Fruit fly (Drosophila melanogaster) whole organism, wandering third instar larva: ENCODE measurements around the gene CycB3.

Experiments used
- CG9705 ChIP-seq: fragments of 200-800 bp; sonication (Bioruptor generic); optimal IDR thresholded peaks from 2 replicates; lab custom pipeline; 2018; ENCODE audit warnings: missing biosample characterization, mild to moderate bottlenecking, missing genetic modification characterization
- Dif ChIP-seq: fragments of 200-275, 200-300 bp; sonication (Bioruptor generic); optimal IDR thresholded peaks from 2 replicates; lab custom pipeline; 2018; ENCODE audit warnings: missing biosample characterization, missing genetic modification characterization; ENCODE audit not compliant: partially characterized antibody
- GATAd ChIP-seq: sonication (Bioruptor generic); optimal IDR thresholded peaks from 2 replicates; lab custom pipeline; 2016; ENCODE audit warnings: missing biosample characterization, missing genetic modification characterization
- HLH106 ChIP-seq: fragments of 200-800 bp; optimal IDR thresholded peaks from 3 replicates; lab custom pipeline; 2019; ENCODE audit warnings: missing biosample characterization, mild to moderate bottlenecking, missing genetic modification characterization, moderate library complexity
- Hr78 ChIP-seq: fragments of >200 bp; optimal IDR thresholded peaks from 2 replicates; lab custom pipeline; 2017; ENCODE audit warnings: missing biosample characterization, missing genetic modification characterization
- Jra ChIP-seq: sonication (Bioruptor generic); optimal IDR thresholded peaks from 2 replicates; lab custom pipeline; 2016; ENCODE audit warnings: missing biosample characterization, missing genetic modification characterization
- Myc ChIP-seq: fragments of >200 bp; optimal IDR thresholded peaks from 2 replicates; lab custom pipeline; 2017
- N ChIP-seq: fragments of >200 bp; optimal IDR thresholded peaks from 2 replicates; lab custom pipeline; 2018; ENCODE audit warnings: missing biosample characterization, missing external identifiers, missing genetic modification characterization
- OdsH ChIP-seq: fragments of 200-800 bp; sonication (Bioruptor generic); optimal IDR thresholded peaks from 2 replicates; lab custom pipeline; 2016; ENCODE audit warnings: missing biosample characterization, mild to moderate bottlenecking, missing genetic modification characterization
- Rel ChIP-seq, 2 experiments: fragments of 200-800 bp; sonication (Bioruptor generic) in 1 of 2; optimal IDR thresholded peaks; 2 replicates in 1 of 2; 3 replicates in 1 of 2; lab custom pipeline; 2016 to 2019; ENCODE audit warnings: mild to moderate bottlenecking in 2 of 2, missing biosample characterization in 2 of 2, missing genetic modification characterization in 2 of 2, moderate library complexity in 1 of 2
- Sp1 ChIP-seq: fragments of 200-800 bp; sonication (Bioruptor generic); optimal IDR thresholded peaks from 3 replicates; lab custom pipeline; 2019; ENCODE audit warnings: missing biosample characterization, mild to moderate bottlenecking, missing genetic modification characterization, moderate library complexity
- Vsx2 ChIP-seq: fragments of 200-300, 225-300 bp; sonication (Bioruptor generic); optimal IDR thresholded peaks from 2 replicates; lab custom pipeline; 2018; ENCODE audit warnings: missing biosample characterization, missing genetic modification characterization; ENCODE audit not compliant: partially characterized antibody
- br ChIP-seq: fragments of 200-800 bp; sonication (Bioruptor generic); optimal IDR thresholded peaks from 2 replicates; lab custom pipeline; 2016; ENCODE audit warnings: missing biosample characterization, missing genetic modification characterization
- brk ChIP-seq: fragments of 200-800 bp; sonication (Bioruptor generic); optimal IDR thresholded peaks from 2 replicates; lab custom pipeline; 2016; ENCODE audit warnings: missing biosample characterization, mild to moderate bottlenecking, missing genetic modification characterization
- dl ChIP-seq, 2 experiments: fragments of 175-275, 200-275 bp in 1 of 2; fragments of 200-275 bp in 1 of 2; sonication (Bioruptor generic); optimal IDR thresholded peaks; lab custom pipeline; 2018; ENCODE audit warnings: mild to moderate bottlenecking in 2 of 2, missing biosample characterization in 2 of 2, missing genetic modification characterization in 2 of 2, moderate library complexity in 2 of 2; ENCODE audit not compliant: partially characterized antibody in 2 of 2, insufficient read depth in 1 of 2
- dmrt93B ChIP-seq: fragments of 200-800 bp; sonication (Bioruptor generic); optimal IDR thresholded peaks from 2 replicates; lab custom pipeline; 2018; ENCODE audit warnings: missing biosample characterization, mild to moderate bottlenecking, missing genetic modification characterization
- ey ChIP-seq: fragments of 200-800 bp; sonication (Bioruptor generic); optimal IDR thresholded peaks from 2 replicates; lab custom pipeline; 2016; ENCODE audit warnings: missing biosample characterization, missing genetic modification characterization
- foxo ChIP-seq, 2 experiments: fragments of 200-800 bp; sonication (Bioruptor generic); optimal IDR thresholded peaks; 2 replicates in 1 of 2; 3 replicates in 1 of 2; lab custom pipeline; 2016 to 2017; ENCODE audit warnings: missing biosample characterization in 2 of 2, missing genetic modification characterization in 2 of 2
- h ChIP-seq: fragments of 200-800 bp; sonication (Bioruptor generic); optimal IDR thresholded peaks from 3 replicates; lab custom pipeline; 2016; ENCODE audit warnings: missing biosample characterization, mild to moderate bottlenecking, missing genetic modification characterization
- jim ChIP-seq: fragments of 175-275, 200-325 bp; sonication (Bioruptor generic); optimal IDR thresholded peaks from 2 replicates; lab custom pipeline; 2016; ENCODE audit warnings: missing biosample characterization, mild to moderate bottlenecking, missing genetic modification characterization
- pan ChIP-seq: fragments of >200 bp; optimal IDR thresholded peaks from 2 replicates; lab custom pipeline; 2017
- psq ChIP-seq: fragments of 200-800 bp; sonication (Bioruptor generic); optimal IDR thresholded peaks from 3 replicates; lab custom pipeline; 2017; ENCODE audit warnings: missing biosample characterization, mild to moderate bottlenecking, missing genetic modification characterization, moderate library complexity
- rgr ChIP-seq: fragments of 200-800 bp; sonication (Bioruptor generic); optimal IDR thresholded peaks from 3 replicates; lab custom pipeline; 2016; ENCODE audit warnings: missing biosample characterization, mild to moderate bottlenecking, missing genetic modification characterization
- sage ChIP-seq: fragments of 200-800 bp; sonication (Bioruptor generic); optimal IDR thresholded peaks from 2 replicates; lab custom pipeline; 2016; ENCODE audit warnings: missing biosample characterization, mild to moderate bottlenecking, missing genetic modification characterization
- sv ChIP-seq: fragments of 200-800 bp; sonication (Bioruptor generic); optimal IDR thresholded peaks from 3 replicates; lab custom pipeline; 2016; ENCODE audit warnings: missing biosample characterization, missing genetic modification characterization
- tai ChIP-seq: sonication (Bioruptor generic); optimal IDR thresholded peaks from 2 replicates; lab custom pipeline; 2016; ENCODE audit warnings: missing biosample characterization, missing genetic modification characterization
- usp ChIP-seq: fragments of >200 bp; optimal IDR thresholded peaks from 2 replicates; lab custom pipeline; 2017; ENCODE audit warnings: missing biosample characterization, missing genetic modification characterization
- woc ChIP-seq: sonication (Bioruptor generic); optimal IDR thresholded peaks from 2 replicates; lab custom pipeline; 2016; ENCODE audit warnings: missing biosample characterization, mild to moderate bottlenecking, missing genetic modification characterization

The CycB3 gene

DNA sequence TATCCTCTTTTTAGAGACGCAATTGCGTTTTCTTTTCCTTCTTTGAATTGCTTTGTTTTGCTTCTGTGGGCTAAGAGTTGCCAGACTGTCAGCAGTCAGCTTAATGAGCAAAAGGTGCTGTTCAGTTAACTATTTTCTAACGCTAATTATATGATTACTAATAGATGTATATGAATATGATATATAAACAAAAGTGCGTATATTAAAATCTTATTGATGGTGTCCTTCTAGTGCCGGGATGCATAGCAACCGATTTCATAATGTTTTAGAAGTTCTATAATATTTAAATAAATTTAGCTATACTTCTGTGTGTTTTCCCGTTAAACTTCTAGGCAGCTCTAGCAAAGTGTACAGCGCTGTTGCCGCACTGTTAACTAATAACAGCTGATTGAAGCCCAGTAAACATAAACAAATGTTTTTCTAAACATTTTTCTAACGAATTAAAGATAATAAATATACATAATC is 40.7 kb downstream of the CycB3 start, which contains the start of the genes Kaz and CG43273:
Gene Kaz, minus strand, starts transcription at position 73 of the 465 bp plus-strand sequence.
Gene CG43273, plus strand, starts transcription at position 415 of the 465 bp plus-strand sequence.
- TF ChIP-seq Hr78 (no peak), OdsH (peak; percentile 49), dl (GFP tag; optimal IDR thresholded peaks at IDR 0.05; lab: Kevin White, UChicago; ENCODE audit: insufficient read depth in 1 of 2, partially characterized antibody in 2 of 2) (no peak), GATAd (no peak), sv (GFP tag; lab: Kevin White, UChicago) (peak; percentile 15), foxo (GFP tag; optimal IDR thresholded peaks at IDR 0.05; lab: Kevin White, UChicago) (peak in 1 of 2 experiments; percentile 68), CG9705 (GFP tag; lab: Kevin White, UChicago) (peak; percentile 64), woc (GFP tag; lab: Kevin White, UChicago) (peak; percentile 78), Jra (GFP tag; lab: Kevin White, UChicago) (no peak), h (GFP tag; lab: Kevin White, UChicago) (no peak), Myc (lab: Kevin White, UChicago) (peak; percentile 99), jim (no peak), psq (GFP tag; lab: Kevin White, UChicago) (peak; percentile 75), sage (peak; percentile 68), HLH106 (tag; lab: Kevin White, UChicago) (peak; percentile 81), brk (GFP tag; lab: Kevin White, UChicago) (no peak), pan (lab: Kevin White, UChicago) (no peak), ey (GFP tag; lab: Kevin White, UChicago) (peak; percentile 42), Vsx2 (GFP tag; lab: Kevin White, UChicago) (no peak)
- TF ChIP-seq, all 38 proteins: peak for 10

dm6 chr3R:24828234-24828633 is 42.4 kb downstream of the CycB3 start, which contains the start of gene RabX4:
Gene RabX4, minus strand, starts transcription at chr3R:24828409.
- TF ChIP-seq Sp1 (GFP tag; lab: Kevin White, UChicago) (no peak), usp (no peak), dl (GFP tag; optimal IDR thresholded peaks at IDR 0.05; lab: Kevin White, UChicago; ENCODE audit: insufficient read depth in 1 of 2, partially characterized antibody in 2 of 2) (no peak), sage (no peak), N (GFP tag; lab: Kevin White, UChicago) (no peak), brk (GFP tag; lab: Kevin White, UChicago) (no peak), Jra (GFP tag; lab: Kevin White, UChicago) (no peak), GATAd (no peak), Hr78 (no peak), br (GFP tag; lab: Kevin White, UChicago) (no peak), Dif (GFP tag; lab: Kevin White, UChicago) (no peak), pan (lab: Kevin White, UChicago) (no peak), OdsH (no peak), dmrt93B (GFP tag; lab: Kevin White, UChicago) (no peak), Myc (lab: Kevin White, UChicago) (no peak), tai (GFP tag; lab: Kevin White, UChicago) (no peak), HLH106 (tag; lab: Kevin White, UChicago) (no peak), Rel (GFP tag; optimal IDR thresholded peaks at IDR 0.05; lab: Kevin White, UChicago) (no peak), Rel (tag; optimal IDR thresholded peaks at IDR 0.05; lab: Kevin White, UChicago) (no peak)

DNA sequence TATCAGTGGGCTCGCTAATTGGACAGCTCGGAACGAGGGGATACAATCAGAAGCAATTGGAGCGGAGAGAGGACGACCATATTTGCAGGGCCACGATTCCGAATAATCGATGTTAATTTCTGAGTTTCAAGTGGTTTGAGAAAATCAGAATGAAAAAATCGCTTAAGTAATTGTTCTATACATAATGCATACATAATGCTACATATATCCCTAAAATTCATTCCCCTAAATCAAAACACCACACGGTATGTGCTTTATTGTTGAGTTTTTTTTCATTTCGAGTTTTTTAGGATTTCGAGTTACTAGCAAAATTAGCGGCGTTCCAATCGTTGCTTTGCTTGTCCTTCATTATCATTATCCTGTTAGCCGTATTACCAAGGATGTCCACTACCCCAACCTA is 45.1 kb downstream of the CycB3 start, which contains the start of gene niki:
Gene niki, minus strand, starts transcription at position 101 of the 400 bp plus-strand sequence.
- TF ChIP-seq foxo (GFP tag; optimal IDR thresholded peaks at IDR 0.05; lab: Kevin White, UChicago) (no peak), Rel (GFP tag; optimal IDR thresholded peaks at IDR 0.05; lab: Kevin White, UChicago) (no peak), Rel (tag; optimal IDR thresholded peaks at IDR 0.05; lab: Kevin White, UChicago) (no peak), pan (lab: Kevin White, UChicago) (no peak), woc (GFP tag; lab: Kevin White, UChicago) (no peak), brk (GFP tag; lab: Kevin White, UChicago) (no peak), ey (GFP tag; lab: Kevin White, UChicago) (no peak), rgr (GFP tag; lab: Kevin White, UChicago) (no peak), N (GFP tag; lab: Kevin White, UChicago) (no peak), HLH106 (tag; lab: Kevin White, UChicago) (no peak), dl (GFP tag; optimal IDR thresholded peaks at IDR 0.05; lab: Kevin White, UChicago; ENCODE audit: insufficient read depth in 1 of 2, partially characterized antibody in 2 of 2) (no peak), CG9705 (GFP tag; lab: Kevin White, UChicago) (no peak), psq (GFP tag; lab: Kevin White, UChicago) (no peak), tai (GFP tag; lab: Kevin White, UChicago) (no peak), GATAd (no peak)

DNA sequence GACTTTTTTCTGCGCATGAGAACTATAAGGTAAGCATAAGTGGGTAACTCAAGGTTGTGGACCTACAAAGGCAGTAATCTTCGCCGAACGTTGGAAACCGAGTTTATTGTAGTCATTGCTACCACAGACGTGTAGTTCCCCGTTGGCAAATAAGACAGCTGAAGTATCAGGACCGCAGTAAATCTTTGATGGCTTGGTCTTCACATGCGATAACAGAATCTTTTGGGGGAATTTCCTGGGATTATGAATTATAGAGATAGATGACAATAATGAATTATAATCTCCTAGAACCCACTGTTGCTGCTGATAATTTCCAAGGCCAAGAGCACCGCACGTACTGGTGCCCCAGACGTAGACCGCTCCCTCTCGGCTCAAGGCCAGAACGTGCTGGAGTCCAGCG is 47.6 kb downstream of the CycB3 start:
- TF ChIP-seq h (GFP tag; lab: Kevin White, UChicago): no peak
- no peak for TF ChIP-seq Rel (GFP tag; optimal IDR thresholded peaks at IDR 0.05; lab: Kevin White, UChicago)
- TF ChIP-seq Rel (tag; optimal IDR thresholded peaks at IDR 0.05; lab: Kevin White, UChicago): peak; percentile 96
